Worm (Caenorhabditis elegans) whole organism, L4/young adult: ENCODE measurements around the gene syp-2.

ENCODE experiments used
- W03F9.2 ChIP-seq: fragments of 150-350 bp; optimal IDR thresholded peaks from 2 replicates; lab custom pipeline; 2014; ENCODE audit warnings: missing biosample characterization, missing genetic modification characterization
- dao-5 ChIP-seq: sonication (generic microtip); optimal IDR thresholded peaks from 2 replicates; lab custom pipeline; 2016; ENCODE audit warnings: missing genotype, missing genetic modification characterization, moderate library complexity, missing compliant biosample characterization
- him-1 ChIP-seq: sonication (generic microtip); optimal IDR thresholded peaks from 2 replicates; lab custom pipeline; 2016; ENCODE audit warnings: missing genotype, missing genetic modification reagents, missing genetic modification characterization, missing compliant biosample characterization

- TF ChIP-seq W03F9.2 (tag; lab: Kevin White, UChicago) (no peak), him-1 (no peak), dao-5 (tag; lab: Kevin White, UChicago) (no peak)
These were observed 23.6 kb downstream of the syp-2 start for ce11 chrV:5559882-5560281.
